Worm (Caenorhabditis elegans) whole organism, L3 larva: Measurements from ENCODE around the gene R02F11.3.

Experiments
- ama-1 ChIP-seq: fragments of 150-350 bp; optimal IDR thresholded peaks from 2 replicates; lab custom pipeline; 2018
- ceh-82 ChIP-seq: fragments of 150-350 bp; optimal IDR thresholded peaks from 2 replicates; lab custom pipeline; 2014; ENCODE audit warnings: missing biosample characterization, missing genetic modification characterization
- ceh-9 ChIP-seq: sonication (generic microtip); optimal IDR thresholded peaks from 2 replicates; lab custom pipeline; 2018; ENCODE audit warnings: missing biosample characterization, missing genetic modification characterization
- nhr-237 ChIP-seq: fragments of 150-350 bp; optimal IDR thresholded peaks from 2 replicates; lab custom pipeline; 2014; ENCODE audit warnings: missing biosample characterization, missing genetic modification characterization
- nhr-28 ChIP-seq: fragments of 150-350 bp; optimal IDR thresholded peaks from 2 replicates; lab custom pipeline; 2014; ENCODE audit warnings: missing biosample characterization, missing genetic modification characterization
- nhr-76 ChIP-seq: fragments of 150-350 bp; sonication (generic microtip); optimal IDR thresholded peaks from 5 replicates; lab custom pipeline; 2014; ENCODE audit warnings: missing biosample characterization, missing genetic modification characterization

DNA sequence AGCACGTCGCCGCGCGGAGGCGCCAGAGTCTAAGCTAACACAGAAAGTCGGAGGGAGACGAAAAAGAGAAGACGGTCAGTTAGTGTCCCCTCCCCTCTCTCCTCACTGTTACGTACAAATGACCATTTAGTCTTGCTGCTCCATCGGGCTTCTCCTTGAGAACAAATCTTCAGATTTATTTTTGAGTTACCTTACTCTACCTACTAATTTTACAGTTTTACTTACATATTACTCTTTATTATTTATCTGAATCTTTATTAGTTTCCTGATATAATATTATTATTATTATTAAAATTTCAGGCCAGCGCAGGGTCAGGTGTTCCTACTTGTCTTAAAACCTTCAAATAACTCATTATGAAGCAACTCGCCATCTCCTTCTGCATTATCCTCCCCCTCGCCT, 5.0 kb downstream of the R02F11.3 start, which contains the start of gene R02F11.1:
- TF ChIP-seq ama-1 (lab: Kevin White, UChicago): no peak
- TF ChIP-seq ceh-9 (tag; lab: Kevin White, UChicago): no peak
- no peak for TF ChIP-seq nhr-76 (tag; lab: Kevin White, UChicago)
- TF ChIP-seq ceh-82 (tag; lab: Kevin White, UChicago): no peak
- no peak for TF ChIP-seq nhr-28 (tag; lab: Kevin White, UChicago)
- TF ChIP-seq nhr-237: no peak
